Worm (Caenorhabditis elegans) whole organism, L1 larva: ENCODE data around the gene set-13.

Experiments used
- ama-1 ChIP-seq: fragments of 150-350 bp; optimal IDR thresholded peaks from 2 replicates; lab custom pipeline; 2014
- ceh-82 ChIP-seq, 3 experiments: fragments of 150-350 bp in 1 of 3; sonication (generic microtip) in 2 of 3; optimal IDR thresholded peaks; 2 replicates each; lab custom pipeline; 2014 to 2017; ENCODE audit warnings: missing biosample characterization in 3 of 3, missing genetic modification characterization in 3 of 3
- dpl-1 ChIP-seq, 3 experiments: fragments of 150-350 bp in 2 of 3; sonication (generic microtip) in 1 of 3; optimal IDR thresholded peaks; 2 replicates each; lab custom pipeline; 2014 to 2017; ENCODE audit warnings: missing biosample characterization in 3 of 3, missing genetic modification characterization in 3 of 3, missing genetic modification reagents in 3 of 3
- dsc-1 ChIP-seq: sonication (generic microtip); optimal IDR thresholded peaks from 2 replicates; lab custom pipeline; 2016; ENCODE audit warnings: mild to moderate bottlenecking, missing genetic modification characterization, missing compliant biosample characterization
- egl-27 ChIP-seq, 2 experiments: fragments of 150-350 bp in 1 of 2; sonication (generic microtip); optimal IDR thresholded peaks; 3 replicates each; lab custom pipeline; 2017 to 2018; ENCODE audit warnings: missing biosample characterization in 2 of 2, missing genetic modification characterization in 2 of 2, missing genetic modification reagents in 2 of 2
- fkh-4 ChIP-seq: sonication (generic microtip); optimal IDR thresholded peaks from 2 replicates; lab custom pipeline; 2016; ENCODE audit warnings: missing compliant biosample characterization, missing genetic modification characterization, borderline replicate concordance
- jun-1 ChIP-seq: fragments of 150-350 bp; optimal IDR thresholded peaks from 2 replicates; lab custom pipeline; 2014; ENCODE audit warnings: missing biosample characterization, missing genetic modification reagents, missing genetic modification characterization
- nhr-12 ChIP-seq: sonication (generic microtip); optimal IDR thresholded peaks from 2 replicates; lab custom pipeline; 2017; ENCODE audit warnings: missing biosample characterization, missing genetic modification characterization
- nhr-77 ChIP-seq: fragments of 150-350 bp; optimal IDR thresholded peaks from 2 replicates; lab custom pipeline; 2014; ENCODE audit warnings: missing biosample characterization, missing genetic modification characterization
- nhr-90 ChIP-seq: sonication (generic microtip); optimal IDR thresholded peaks from 2 replicates; lab custom pipeline; 2016; ENCODE audit warnings: mild to moderate bottlenecking, missing genetic modification characterization, missing compliant biosample characterization; ENCODE audit not compliant: poor library complexity
- pqm-1 ChIP-seq: sonication (generic microtip); optimal IDR thresholded peaks from 3 replicates; lab custom pipeline; 2017; ENCODE audit warnings: missing biosample characterization, missing genetic modification characterization
- snpc-4 ChIP-seq: fragments of 150-350 bp; optimal IDR thresholded peaks from 2 replicates; lab custom pipeline; 2014; ENCODE audit warnings: missing biosample characterization, missing genetic modification characterization
- unc-62 ChIP-seq: fragments of 150-350 bp; optimal IDR thresholded peaks from 2 replicates; lab custom pipeline; 2014; ENCODE audit warnings: missing biosample characterization, missing genetic modification reagents, missing genetic modification characterization
- ztf-4 ChIP-seq: fragments of 150-350 bp; optimal IDR thresholded peaks from 2 replicates; lab custom pipeline; 2014; ENCODE audit warnings: missing biosample characterization, missing genetic modification characterization

DNA sequence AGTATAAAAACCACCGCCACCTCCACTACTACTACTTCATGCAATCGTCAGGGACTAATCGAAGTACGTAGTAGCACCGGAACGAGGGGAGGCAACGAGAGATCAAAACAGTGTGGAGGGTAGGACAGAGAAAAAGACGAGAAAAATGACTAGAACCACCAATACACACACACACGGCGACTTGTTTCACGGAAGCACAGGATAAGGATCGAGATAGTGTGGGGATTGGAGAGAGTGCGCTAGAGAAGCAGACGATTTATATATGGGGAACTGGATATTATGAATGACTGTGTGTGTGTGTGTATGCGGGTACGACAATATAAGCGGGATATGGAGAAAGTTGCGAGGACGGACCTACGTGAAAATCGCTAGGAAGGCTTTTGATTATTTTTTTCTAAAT is 38.0 kb downstream of the set-13 start:
- no peak for TF ChIP-seq nhr-90 (tag; lab: Kevin White, UChicago)
- TF ChIP-seq ceh-82 (tag; optimal IDR thresholded peaks at IDR 0.05; lab: Kevin White, UChicago) = no peak
- no peak for TF ChIP-seq ama-1 (lab: Kevin White, UChicago)
- peak in 1 of 3 experiments; percentile 10 for TF ChIP-seq dpl-1 (GFP tag; optimal IDR thresholded peaks at IDR 0.05; lab: Kevin White, UChicago)
- TF ChIP-seq ztf-4 (tag; lab: Kevin White, UChicago) = peak; percentile 20
- no peak for TF ChIP-seq unc-62 (GFP tag; lab: Kevin White, UChicago)
- no peak for TF ChIP-seq snpc-4
- TF ChIP-seq nhr-12 = no peak
- TF ChIP-seq dsc-1 (tag; lab: Kevin White, UChicago) = no peak
- TF ChIP-seq nhr-77 (tag; lab: Kevin White, UChicago) = no peak
- no peak for TF ChIP-seq jun-1 (tag; lab: Kevin White, UChicago)
- TF ChIP-seq egl-27 (tag; optimal IDR thresholded peaks at IDR 0.05; lab: Kevin White, UChicago) = no peak
- no peak for TF ChIP-seq fkh-4
- no peak for TF ChIP-seq pqm-1 (tag; lab: Kevin White, UChicago)
